Fruit fly (Drosophila melanogaster): Measurements from ENCODE around the gene fbl.

DNA sequence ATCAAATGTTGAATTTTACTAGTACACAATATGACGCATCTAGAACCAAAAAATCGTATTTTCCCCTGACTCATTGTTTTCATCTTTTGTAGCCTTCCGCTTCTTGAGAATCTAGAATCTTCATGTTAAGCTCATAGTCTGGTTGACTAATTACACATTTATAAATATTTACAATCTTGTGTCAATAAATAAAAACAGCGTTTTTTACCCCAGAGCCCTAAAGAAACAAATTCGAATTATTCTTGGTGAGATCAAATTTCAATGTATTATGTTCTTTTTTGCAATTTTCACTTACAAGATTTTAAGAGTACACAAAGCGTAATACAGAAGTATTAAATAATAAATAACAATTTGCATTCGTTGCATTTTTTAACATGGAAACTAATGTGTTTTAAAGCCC, 11.8 kb downstream of the fbl start:
- TF ChIP-seq Crg-1 (GFP tag; optimal IDR thresholded peaks at IDR 0.05) (no peak), Clk (GFP tag; optimal IDR thresholded peaks at IDR 0.05) (no peak), tj (GFP tag; optimal IDR thresholded peaks at IDR 0.05) (no peak), pad (GFP tag; optimal IDR thresholded peaks at IDR 0.05) (no peak), CG1620 (GFP tag; optimal IDR thresholded peaks at IDR 0.05) (no peak), CG33017 (tag; optimal IDR thresholded peaks at IDR 0.05) (no peak)
